Worm (Caenorhabditis elegans) whole organism, late embryonic: ENCODE data around the gene R12C12.6.

Experiments
- K09A11.1 ChIP-seq: sonication (generic microtip); optimal IDR thresholded peaks from 2 replicates; lab custom pipeline; 2017; ENCODE audit warnings: antibody characterized with exemption, mild to moderate bottlenecking, missing genetic modification characterization, missing compliant biosample characterization; ENCODE audit not compliant: insufficient read depth
- ama-1 ChIP-seq: fragments of 150-350 bp; optimal IDR thresholded peaks from 2 replicates; lab custom pipeline; 2014
- ceh-22 ChIP-seq: sonication (generic microtip); optimal IDR thresholded peaks from 2 replicates; lab custom pipeline; 2017; ENCODE audit warnings: missing biosample characterization, missing genetic modification characterization
- ceh-34 ChIP-seq: sonication (generic microtip); optimal IDR thresholded peaks from 2 replicates; lab custom pipeline; 2016; ENCODE audit warnings: mild to moderate bottlenecking, missing genetic modification characterization, missing compliant biosample characterization
- dmd-4 ChIP-seq: sonication (generic microtip); optimal IDR thresholded peaks from 2 replicates; lab custom pipeline; 2016; ENCODE audit warnings: borderline replicate concordance, missing genetic modification characterization, missing compliant biosample characterization
- elt-2 ChIP-seq: sonication (generic microtip); optimal IDR thresholded peaks from 2 replicates; lab custom pipeline; 2016; ENCODE audit warnings: missing genetic modification reagents, missing genetic modification characterization, missing compliant biosample characterization
- fkh-10 ChIP-seq: fragments of 150-350 bp; optimal IDR thresholded peaks from 2 replicates; lab custom pipeline; 2014; ENCODE audit warnings: missing biosample characterization, missing genetic modification reagents, missing genetic modification characterization
- nfya-1 ChIP-seq: sonication (generic microtip); optimal IDR thresholded peaks from 2 replicates; lab custom pipeline; 2017; ENCODE audit warnings: missing genetic modification characterization, mild to moderate bottlenecking, missing compliant biosample characterization, antibody characterized with exemption, moderate library complexity
- npax-4 ChIP-seq: sonication (generic microtip); optimal IDR thresholded peaks from 2 replicates; lab custom pipeline; 2016; ENCODE audit warnings: missing genetic modification characterization, missing compliant biosample characterization
- pha-2 ChIP-seq: sonication (generic microtip); optimal IDR thresholded peaks from 2 replicates; lab custom pipeline; 2017; ENCODE audit warnings: mild to moderate bottlenecking, missing genetic modification characterization, missing compliant biosample characterization
- tbx-2 ChIP-seq: sonication (generic microtip); optimal IDR thresholded peaks from 2 replicates; lab custom pipeline; 2016; ENCODE audit warnings: missing genetic modification characterization, missing compliant biosample characterization
- unc-86 ChIP-seq: sonication (generic microtip); optimal IDR thresholded peaks from 2 replicates; lab custom pipeline; 2016; ENCODE audit warnings: missing genetic modification characterization, missing compliant biosample characterization
- zip-5 ChIP-seq: sonication (generic microtip); optimal IDR thresholded peaks from 2 replicates; lab custom pipeline; 2016; ENCODE audit warnings: missing genetic modification characterization, missing compliant biosample characterization

DNA sequence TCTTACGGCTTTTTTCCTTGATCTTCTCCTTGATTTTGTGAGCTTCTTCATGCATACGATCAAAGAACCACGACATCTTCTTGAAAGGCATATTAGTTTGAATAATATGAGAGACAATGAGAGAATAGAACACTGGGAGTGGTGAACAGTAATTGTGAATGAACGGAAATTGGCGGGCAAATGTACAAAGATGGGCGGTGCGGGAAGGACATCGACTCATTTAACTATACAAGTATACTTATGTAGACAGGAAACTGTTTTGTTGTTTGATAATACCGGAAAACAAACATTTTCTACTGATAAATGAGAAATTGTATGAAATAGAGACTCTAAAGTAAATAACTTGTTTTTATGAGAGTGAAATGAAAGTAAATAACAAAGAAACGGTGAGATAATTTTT lies 2.6 kb downstream of the R12C12.6 start, which contains the start of gene R12C12.5:
- TF ChIP-seq tbx-2 (tag; lab: Kevin White, UChicago) (no peak), elt-2 (tag; lab: Kevin White, UChicago) (no peak), fkh-10 (GFP tag; lab: Kevin White, UChicago) (no peak), K09A11.1 (no peak), ceh-34 (no peak), zip-5 (tag; lab: Kevin White, UChicago) (no peak), dmd-4 (no peak), ama-1 (lab: Kevin White, UChicago) (no peak), pha-2 (no peak), npax-4 (tag; lab: Kevin White, UChicago) (no peak), unc-86 (tag; lab: Kevin White, UChicago) (no peak), nfya-1 (tag; lab: Kevin White, UChicago) (no peak), ceh-22 (tag; lab: Kevin White, UChicago) (no peak)
